Fruit fly (Drosophila melanogaster): ENCODE results near the gene Sugb.

- TF ChIP-seq pan (optimal IDR thresholded peaks at IDR 0.05) (no peak), usp (GFP tag; optimal IDR thresholded peaks at IDR 0.05) (no peak), psq (optimal IDR thresholded peaks at IDR 0.05) (no peak), Dll (optimal IDR thresholded peaks at IDR 0.05) (no peak), EcR (GFP tag; optimal IDR thresholded peaks at IDR 0.05) (no peak)
Measured at dm6 chr3L:11717993-11718392, 34.2 kb downstream of the Sugb start.
